Worm (Caenorhabditis elegans) whole organism, mixed stage, embryonic: Measurements from ENCODE around the gene elo-1.

Experiments
- M03D4.4 ChIP-seq: sonication (generic microtip); optimal IDR thresholded peaks from 2 replicates; lab custom pipeline; 2017; ENCODE audit warnings: mild to moderate bottlenecking, missing genetic modification characterization, missing compliant biosample characterization
- bed-3 ChIP-seq: fragments of 200-800 bp; sonication (Bioruptor generic); optimal IDR thresholded peaks from 3 replicates; lab custom pipeline; 2018; ENCODE audit warnings: mild to moderate bottlenecking, missing genetic modification characterization, moderate library complexity, missing compliant biosample characterization
- blmp-1 ChIP-seq: fragments of 150-350 bp; optimal IDR thresholded peaks from 2 replicates; lab custom pipeline; 2014; ENCODE audit warnings: missing biosample characterization, missing genetic modification characterization
- ceh-39 ChIP-seq: fragments of 150-350 bp; optimal IDR thresholded peaks from 2 replicates; lab custom pipeline; 2014; ENCODE audit warnings: missing biosample characterization, missing genetic modification characterization
- ceh-43 ChIP-seq: fragments of 200-800 bp; sonication (Bioruptor generic); optimal IDR thresholded peaks from 2 replicates; lab custom pipeline; 2018; ENCODE audit warnings: mild to moderate bottlenecking, missing genetic modification characterization, moderate library complexity, missing compliant biosample characterization
- ceh-83 ChIP-seq: fragments of 200-800 bp; sonication (Bioruptor generic); optimal IDR thresholded peaks from 2 replicates; lab custom pipeline; 2018; ENCODE audit warnings: mild to moderate bottlenecking, missing genetic modification characterization, missing compliant biosample characterization
- ces-1 ChIP-seq: fragments of 150-350 bp; optimal IDR thresholded peaks from 2 replicates; lab custom pipeline; 2014; ENCODE audit warnings: missing biosample characterization, missing genetic modification reagents, missing genetic modification characterization
- cnd-1 ChIP-seq: fragments of 200-800 bp; sonication (Bioruptor generic); optimal IDR thresholded peaks from 2 replicates; lab custom pipeline; 2018; ENCODE audit warnings: mild to moderate bottlenecking, missing genetic modification characterization, missing compliant biosample characterization
- drap-1 ChIP-seq: fragments of 200-800 bp; sonication (Bioruptor generic); optimal IDR thresholded peaks from 3 replicates; lab custom pipeline; 2018; ENCODE audit warnings: mild to moderate bottlenecking, missing genetic modification characterization, missing compliant biosample characterization
- elt-1 ChIP-seq: sonication (generic microtip); optimal IDR thresholded peaks from 2 replicates; lab custom pipeline; 2017; ENCODE audit warnings: missing genetic modification characterization, mild to moderate bottlenecking, missing compliant biosample characterization, antibody characterized with exemption, moderate library complexity, borderline replicate concordance; ENCODE audit not compliant: insufficient read depth
- elt-3 ChIP-seq: fragments of 150-350 bp; optimal IDR thresholded peaks from 2 replicates; lab custom pipeline; 2014; ENCODE audit warnings: missing biosample characterization, missing genetic modification characterization
- flh-1 ChIP-seq: fragments of 200-800 bp; sonication (Bioruptor generic); optimal IDR thresholded peaks from 2 replicates; lab custom pipeline; 2018; ENCODE audit warnings: mild to moderate bottlenecking, missing genetic modification characterization, moderate library complexity, missing compliant biosample characterization
- ham-2 ChIP-seq: fragments of 200-800 bp; sonication (Bioruptor generic); optimal IDR thresholded peaks from 2 replicates; lab custom pipeline; 2018; ENCODE audit warnings: mild to moderate bottlenecking, missing genetic modification characterization, missing compliant biosample characterization
- hlh-1 ChIP-seq: fragments of 150-350 bp; optimal IDR thresholded peaks from 2 replicates; lab custom pipeline; 2014; ENCODE audit warnings: missing biosample characterization, missing genetic modification reagents, missing genetic modification characterization
- lin-13 ChIP-seq: fragments of 150-350 bp; optimal IDR thresholded peaks from 2 replicates; lab custom pipeline; 2014; ENCODE audit warnings: missing biosample characterization, missing genetic modification characterization
- lin-32 ChIP-seq: fragments of 200-800 bp; sonication (Bioruptor generic); optimal IDR thresholded peaks from 2 replicates; lab custom pipeline; 2018; ENCODE audit warnings: mild to moderate bottlenecking, missing genetic modification characterization, missing compliant biosample characterization
- lsy-2 ChIP-seq: fragments of 150-350 bp; optimal IDR thresholded peaks from 2 replicates; lab custom pipeline; 2014; ENCODE audit warnings: missing biosample characterization, missing genetic modification characterization
- mab-5 ChIP-seq: fragments of 150-350 bp; optimal IDR thresholded peaks from 2 replicates; lab custom pipeline; 2014; ENCODE audit warnings: missing biosample characterization, missing genetic modification characterization
- mep-1 ChIP-seq: fragments of 150-350 bp; optimal IDR thresholded peaks from 2 replicates; lab custom pipeline; 2017; ENCODE audit warnings: missing biosample characterization, missing genetic modification reagents, missing genetic modification characterization, inconsistent platforms
- mls-2 ChIP-seq: sonication (generic microtip); optimal IDR thresholded peaks from 2 replicates; lab custom pipeline; 2016; ENCODE audit warnings: mild to moderate bottlenecking, missing genetic modification characterization, moderate library complexity, missing compliant biosample characterization
- nhr-2 ChIP-seq: fragments of 150-350 bp; optimal IDR thresholded peaks from 2 replicates; lab custom pipeline; 2014; ENCODE audit warnings: missing biosample characterization, missing genetic modification characterization
- nhr-237 ChIP-seq: fragments of 150-350 bp; optimal IDR thresholded peaks from 2 replicates; lab custom pipeline; 2014; ENCODE audit warnings: missing biosample characterization, missing genetic modification characterization
- pha-4 ChIP-seq: fragments of 150-350 bp; optimal IDR thresholded peaks from 2 replicates; lab custom pipeline; 2018; ENCODE audit warnings: missing biosample characterization, missing genetic modification reagents, missing genetic modification characterization
- sem-2 ChIP-seq: fragments of 200-800 bp; sonication (Bioruptor generic); optimal IDR thresholded peaks from 2 replicates; lab custom pipeline; 2018; ENCODE audit warnings: mild to moderate bottlenecking, missing genetic modification characterization, missing compliant biosample characterization
- snpc-4 ChIP-seq: fragments of 150-350 bp; optimal IDR thresholded peaks from 2 replicates; lab custom pipeline; 2014; ENCODE audit warnings: missing biosample characterization, missing genetic modification characterization
- sptf-1 ChIP-seq: sonication (generic microtip); optimal IDR thresholded peaks from 2 replicates; lab custom pipeline; 2017; ENCODE audit warnings: mild to moderate bottlenecking, missing genetic modification characterization, moderate library complexity, missing compliant biosample characterization
- tbx-8 ChIP-seq: fragments of 200-800 bp; sonication (Bioruptor generic); optimal IDR thresholded peaks from 2 replicates; lab custom pipeline; 2018; ENCODE audit warnings: mild to moderate bottlenecking, missing genetic modification characterization, moderate library complexity, missing compliant biosample characterization
- unc-39 ChIP-seq: fragments of 150-350 bp; optimal IDR thresholded peaks from 2 replicates; lab custom pipeline; 2014; ENCODE audit warnings: missing biosample characterization, missing genetic modification characterization
- zip-8 ChIP-seq: fragments of 150-350 bp; optimal IDR thresholded peaks from 2 replicates; lab custom pipeline; 2014; ENCODE audit warnings: missing biosample characterization, missing genetic modification characterization
- ztf-11 ChIP-seq: fragments of 150-350 bp; optimal IDR thresholded peaks from 2 replicates; lab custom pipeline; 2014; ENCODE audit warnings: missing biosample characterization, missing genetic modification characterization

Gene elo-1

ce11 chrIV:9516831-9517230 is 9.3 kb upstream of the elo-1 start, which contains the start of gene C33A12.19:
Gene C33A12.19, plus strand, starts transcription at chrIV:9516999.
- TF ChIP-seq hlh-1, result no peak
- no peak for TF ChIP-seq snpc-4 (tag; lab: Kevin White, UChicago)
- no peak for TF ChIP-seq sptf-1 (tag; lab: Kevin White, UChicago)
- TF ChIP-seq flh-1, result no peak
- no peak for TF ChIP-seq ceh-39
- TF ChIP-seq M03D4.4 (tag; lab: Kevin White, UChicago), result no peak
- TF ChIP-seq pha-4 (tag; lab: Kevin White, UChicago), result no peak
- TF ChIP-seq cnd-1, result no peak
- TF ChIP-seq unc-39 (tag; lab: Kevin White, UChicago), result no peak
- no peak for TF ChIP-seq nhr-237 (tag; lab: Kevin White, UChicago)
- no peak for TF ChIP-seq ces-1 (GFP tag; lab: Kevin White, UChicago)

ce11 chrIV:9518608-9519007 is 7.6 kb upstream of the elo-1 start, which contains the start of gene nlp-35:
Gene nlp-35, minus strand, starts transcription at chrIV:9518926.
- TF ChIP-seq sptf-1 (tag; lab: Kevin White, UChicago), result no peak

- TF ChIP-seq ham-2 (GFP tag; lab: Kevin White, UChicago), result no peak
- no peak for TF ChIP-seq lsy-2 (tag; lab: Kevin White, UChicago)
- TF ChIP-seq flh-1, result no peak
- TF ChIP-seq ceh-83 (GFP tag; lab: Kevin White, UChicago), result no peak
- no peak for TF ChIP-seq ceh-43 (GFP tag; lab: Kevin White, UChicago)
- no peak for TF ChIP-seq pha-4 (tag; lab: Kevin White, UChicago)
- no peak for TF ChIP-seq mep-1
- no peak for TF ChIP-seq sptf-1 (tag; lab: Kevin White, UChicago)
- TF ChIP-seq ces-1 (GFP tag; lab: Kevin White, UChicago), result no peak
- TF ChIP-seq hlh-1, result no peak
- no peak for TF ChIP-seq drap-1 (GFP tag; lab: Kevin White, UChicago)
- no peak for TF ChIP-seq bed-3
- TF ChIP-seq sem-2 (GFP tag; lab: Kevin White, UChicago), result no peak
- TF ChIP-seq nhr-2, result no peak
- TF ChIP-seq blmp-1 (tag; lab: Kevin White, UChicago), result no peak
Observed at ce11 chrIV:9520629-9521028, 5.5 kb upstream of the elo-1 start.

- no peak for TF ChIP-seq flh-1
- no peak for TF ChIP-seq lsy-2 (tag; lab: Kevin White, UChicago)
- no peak for TF ChIP-seq zip-8 (tag; lab: Kevin White, UChicago)
- TF ChIP-seq elt-1 (tag; lab: Kevin White, UChicago), result no peak
- no peak for TF ChIP-seq snpc-4 (tag; lab: Kevin White, UChicago)
- no peak for TF ChIP-seq pha-4 (tag; lab: Kevin White, UChicago)
- no peak for TF ChIP-seq nhr-237 (tag; lab: Kevin White, UChicago)
- no peak for TF ChIP-seq hlh-1
- no peak for TF ChIP-seq sptf-1 (tag; lab: Kevin White, UChicago)
- TF ChIP-seq ceh-83 (GFP tag; lab: Kevin White, UChicago), result no peak
- TF ChIP-seq ceh-39, result no peak
- no peak for TF ChIP-seq ztf-11 (tag; lab: Kevin White, UChicago)
- no peak for TF ChIP-seq lin-13
- TF ChIP-seq tbx-8 (GFP tag; lab: Kevin White, UChicago), result no peak
- no peak for TF ChIP-seq blmp-1 (tag; lab: Kevin White, UChicago)
- TF ChIP-seq mls-2 (tag; lab: Kevin White, UChicago), result no peak
- no peak for TF ChIP-seq elt-3 (tag; lab: Kevin White, UChicago)
- TF ChIP-seq lin-32 (GFP tag; lab: Kevin White, UChicago), result no peak
- no peak for TF ChIP-seq bed-3
- TF ChIP-seq mab-5 (tag; lab: Kevin White, UChicago), result no peak
Observed at ce11 chrIV:9523139-9523538, 3.0 kb upstream of the elo-1 start.

ce11 chrIV:9524849-9525460 is 1.2 kb upstream of the elo-1 start, which contains the start of gene ndua-5:
Gene ndua-5, minus strand, starts transcription at chrIV:9524899.
- TF ChIP-seq snpc-4 (tag; lab: Kevin White, UChicago), result no peak
- no peak for TF ChIP-seq unc-39 (tag; lab: Kevin White, UChicago)
- TF ChIP-seq ces-1 (GFP tag; lab: Kevin White, UChicago), result peak; percentile 36
- TF ChIP-seq lsy-2 (tag; lab: Kevin White, UChicago), result peak; percentile 52
- peak; percentile 29 for TF ChIP-seq nhr-237 (tag; lab: Kevin White, UChicago)
